Worm (Caenorhabditis elegans) whole organism, young adult: ENCODE data around the gene T13F3.8.

Experiments
- ceh-27 ChIP-seq: fragments of 200-800 bp; sonication (Bioruptor generic); optimal IDR thresholded peaks from 2 replicates; lab custom pipeline; 2018; ENCODE audit warnings: mild to moderate bottlenecking, missing genetic modification characterization, moderate library complexity, missing compliant biosample characterization
- hsf-1 ChIP-seq: fragments of 200-800 bp; sonication (Bioruptor generic); IDR thresholded peaks from 2 replicates; pipeline ENCODE4 v1.3.6; 2022; ENCODE audit warnings: missing genetic modification reagents, missing genetic modification characterization, missing compliant biosample characterization
- nhr-90 ChIP-seq: sonication (generic microtip); optimal IDR thresholded peaks from 2 replicates; lab custom pipeline; 2016; ENCODE audit warnings: missing genotype, mild to moderate bottlenecking, missing genetic modification characterization, missing compliant biosample characterization
- rec-8 ChIP-seq, 2 experiments: sonication (generic microtip); optimal IDR thresholded peaks; 2 replicates each; lab custom pipeline; 2016; ENCODE audit warnings: mild to moderate bottlenecking in 2 of 2, missing genetic modification characterization in 2 of 2, missing genetic modification reagents in 2 of 2, missing genotype in 2 of 2, missing biosample characterization in 1 of 2, missing compliant biosample characterization in 1 of 2, moderate library complexity in 1 of 2
- sdz-38 ChIP-seq: sonication (generic microtip); optimal IDR thresholded peaks from 2 replicates; lab custom pipeline; 2016; ENCODE audit warnings: missing genotype, missing genetic modification characterization, missing compliant biosample characterization
- ztf-25 ChIP-seq: fragments of 200-800 bp; sonication (Bioruptor generic); IDR thresholded peaks from 2 replicates; pipeline ENCODE4 v1.3.6; 2022; ENCODE audit warnings: missing genetic modification reagents, missing genetic modification characterization, missing compliant biosample characterization

Gene T13F3.8

ce11 chrV:16317244-16317643 lies 47.6 kb downstream of the T13F3.8 start, which contains the start of gene srh-180:
srh-180 (plus strand) TSS chrV:16317544.
- TF ChIP-seq nhr-90 (tag; lab: Kevin White, UChicago) (no peak), ceh-27 (GFP tag; lab: Kevin White, UChicago) (no peak), ztf-25 (GFP tag; lab: Robert Waterston, UW) (no peak), rec-8 (tag; optimal IDR thresholded peaks at IDR 0.05; lab: Kevin White, UChicago) (no peak)
- TF ChIP-seq, all 124 proteins: peak for 0

DNA sequence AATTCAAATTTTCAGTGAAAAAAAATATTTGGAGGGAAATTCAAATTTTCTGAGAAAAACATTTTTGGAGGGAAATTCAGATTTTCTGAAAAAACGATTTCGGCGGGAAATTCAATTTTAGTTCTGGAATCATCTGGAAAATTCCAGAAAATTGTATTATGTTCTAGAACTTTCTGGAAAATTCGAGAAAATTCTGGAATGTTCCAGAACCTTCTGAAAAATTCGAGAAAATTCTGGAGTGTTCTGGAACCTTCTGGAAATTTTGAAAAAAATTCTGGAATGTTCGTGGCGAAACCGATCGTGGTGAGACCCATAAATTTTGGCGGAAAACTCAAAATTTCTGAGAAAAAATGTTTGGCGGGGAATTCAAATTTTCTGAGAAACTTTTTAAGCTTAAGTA lies 52.6 kb downstream of the T13F3.8 start:
- TF ChIP-seq sdz-38 (tag; lab: Kevin White, UChicago) (no peak), hsf-1 (GFP tag; lab: Robert Waterston, UW) (peak; percentile 91)
- TF ChIP-seq, all 124 proteins: peak for 1
